Worm (Caenorhabditis elegans): ENCODE results near the gene F02H6.7.

The F02H6.7 gene

ce11 chrIV:14241382-14242122, 13.6 kb upstream of the F02H6.7 start, which contains the start of gene Y64G10A.10:
Gene Y64G10A.10 (minus strand): TSS chrIV:14241432.
- TF ChIP-seq fax-1 (tag; optimal IDR thresholded peaks at IDR 0.05) (no peak), ttx-3 (tag; optimal IDR thresholded peaks at IDR 0.05) (no peak), ceh-34 (tag; optimal IDR thresholded peaks at IDR 0.05) (no peak), elt-2 (tag; optimal IDR thresholded peaks at IDR 0.05) (no peak), C08G9.2 (tag; optimal IDR thresholded peaks at IDR 0.05) (no peak)

DNA sequence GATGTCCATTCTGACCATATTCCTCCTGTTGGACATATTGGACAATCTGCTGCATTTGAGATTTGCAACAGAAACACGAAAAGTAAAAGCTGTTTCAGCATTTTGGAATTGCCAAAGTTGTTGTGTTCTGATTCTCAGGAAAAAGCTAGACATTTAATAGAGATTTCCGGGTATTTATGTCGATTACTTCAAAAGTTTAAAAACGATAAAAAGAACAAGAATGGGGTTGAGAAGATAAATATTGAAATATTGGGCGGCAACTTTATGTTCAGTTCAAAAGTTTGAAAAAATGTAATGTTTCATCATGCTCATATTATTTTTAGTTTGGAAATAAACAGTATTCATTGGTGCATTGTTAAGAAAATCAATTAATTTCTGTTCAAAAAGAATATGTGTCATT, 11.0 kb upstream of the F02H6.7 start, which contains the start of gene Y64G10A.1:
Y64G10A.1 (minus strand) TSS at position 101 of the 400 bp plus-strand sequence.
- no peak for TF ChIP-seq ceh-31 (tag; optimal IDR thresholded peaks at IDR 0.05)
- TF ChIP-seq pha-2 (tag; optimal IDR thresholded peaks at IDR 0.05) = no peak
- TF ChIP-seq T23F11.4 (GFP tag; optimal IDR thresholded peaks at IDR 0.05) = no peak
- TF ChIP-seq ceh-22 (tag; optimal IDR thresholded peaks at IDR 0.05) = no peak

ce11 chrIV:14230799-14231198, 2.8 kb upstream of the F02H6.7 start, which contains the start of gene F02H6.6:
Gene F02H6.6 (minus strand): TSS chrIV:14230899.
- TF ChIP-seq F13H6.1 (tag; optimal IDR thresholded peaks at IDR 0.05) (no peak), dmd-4 (tag; optimal IDR thresholded peaks at IDR 0.05; ENCODE audit: borderline replicate concordance) (no peak), pag-3 (tag; optimal IDR thresholded peaks at IDR 0.05; ENCODE audit: borderline replicate concordance) (no peak), mec-3 (tag; optimal IDR thresholded peaks at IDR 0.05; ENCODE audit: borderline replicate concordance) (no peak), eyg-1 (tag; optimal IDR thresholded peaks at IDR 0.05) (no peak), elt-2 (tag; optimal IDR thresholded peaks at IDR 0.05) (no peak), K02D7.2 (tag; optimal IDR thresholded peaks at IDR 0.05) (no peak), ahr-1 (tag; optimal IDR thresholded peaks at IDR 0.05) (no peak), nfya-1 (tag; optimal IDR thresholded peaks at IDR 0.05) (no peak), nhr-11 (tag; optimal IDR thresholded peaks at IDR 0.05) (no peak), tbx-7 (tag; optimal IDR thresholded peaks at IDR 0.05) (no peak), ceh-14 (tag; optimal IDR thresholded peaks at IDR 0.05) (no peak)

- TF ChIP-seq elt-2 (tag; optimal IDR thresholded peaks at IDR 0.05) = no peak
- no peak for TF ChIP-seq zip-5 (tag; optimal IDR thresholded peaks at IDR 0.05)
- TF ChIP-seq dmd-4 (tag; optimal IDR thresholded peaks at IDR 0.05; ENCODE audit: borderline replicate concordance) = no peak
- TF ChIP-seq ama-1 (optimal IDR thresholded peaks at IDR 0.05) = no peak
Measured at ce11 chrIV:14227138-14227537, 831 bp downstream of the F02H6.7 start.

- TF ChIP-seq hlh-13 (GFP tag; optimal IDR thresholded peaks at IDR 0.05) (peak; percentile 2), nhr-232 (tag; optimal IDR thresholded peaks at IDR 0.05) (peak; percentile 11), K09A11.1 (tag; optimal IDR thresholded peaks at IDR 0.05; ENCODE audit: insufficient read depth) (peak; percentile 30), ceh-24 (tag; optimal IDR thresholded peaks at IDR 0.05) (no peak), ceh-45 (GFP tag; IDR thresholded peaks at IDR 0.05) (0 out of 2 replicates have a peak, but pooled peaks have one; percentile 21), gmeb-2 (tag; optimal IDR thresholded peaks at IDR 0.05) (peak; percentile 36), zip-5 (tag; optimal IDR thresholded peaks at IDR 0.05) (no peak), fkh-6 (tag; optimal IDR thresholded peaks at IDR 0.05) (no peak), nfya-1 (tag; optimal IDR thresholded peaks at IDR 0.05) (peak; percentile 4), fax-1 (tag; optimal IDR thresholded peaks at IDR 0.05) (no peak), pat-9 (tag; optimal IDR thresholded peaks at IDR 0.05) (no peak), che-1 (tag; optimal IDR thresholded peaks at IDR 0.05) (peak; percentile 17), pha-4 (tag; optimal IDR thresholded peaks at IDR 0.05) (no peak), ceh-31 (tag; optimal IDR thresholded peaks at IDR 0.05) (no peak), C08G9.2 (tag; optimal IDR thresholded peaks at IDR 0.05) (no peak), ama-1 (optimal IDR thresholded peaks at IDR 0.05) (no peak), hlh-15 (tag; optimal IDR thresholded peaks at IDR 0.05) (peak; percentile 15), unc-3 (GFP tag; conservative IDR thresholded peaks at IDR 0.05) (no peak), unc-3 (tag; optimal IDR thresholded peaks at IDR 0.05) (no peak), elt-2 (tag; optimal IDR thresholded peaks at IDR 0.05) (peak; percentile 0), ceh-9 (tag; optimal IDR thresholded peaks at IDR 0.05) (no peak), dve-1 (tag; optimal IDR thresholded peaks at IDR 0.05) (no peak), ztf-16 (tag; optimal IDR thresholded peaks at IDR 0.05) (no peak), npax-4 (tag; optimal IDR thresholded peaks at IDR 0.05) (no peak), sox-2 (GFP tag; IDR thresholded peaks at IDR 0.05) (no peak), syd-9 (tag; optimal IDR thresholded peaks at IDR 0.05) (peak; percentile 3), tbx-2 (tag; optimal IDR thresholded peaks at IDR 0.05) (peak; percentile 23), C38D4.7 (GFP tag; optimal IDR thresholded peaks at IDR 0.05) (peak; percentile 1)
Measured at ce11 chrIV:14224912-14225311, 3.1 kb downstream of the F02H6.7 start.
